Fruit fly (Drosophila melanogaster) whole organism, embryonic: ENCODE measurements around the gene CG13084.
A peak's percentile ranks its signal among the peaks of the same experiment; 100 is the strongest.

ENCODE experiments used
- Ada2b ChIP-seq: fragments of 200-800 bp; sonication (Bioruptor generic); IDR thresholded peaks from 2 replicates; pipeline ENCODE4 v1.3.6; 2022; ENCODE audit warnings: missing biosample characterization, missing genetic modification characterization
- Blimp-1 ChIP-seq: fragments of 200-800 bp; sonication (Bioruptor generic); optimal IDR thresholded peaks from 3 replicates; lab custom pipeline; 2018; ENCODE audit warnings: missing biosample characterization, missing genetic modification characterization, mild to moderate bottlenecking, moderate library complexity, missing genetic modification reagents
- CG10565 ChIP-seq: fragments of 200-800 bp; sonication (Bioruptor generic); optimal IDR thresholded peaks from 3 replicates; lab custom pipeline; 2016; ENCODE audit warnings: missing biosample characterization, mild to moderate bottlenecking, missing genetic modification characterization
- CG11560 ChIP-seq: fragments of 200-800 bp; sonication (Bioruptor generic); IDR thresholded peaks from 3 replicates; pipeline ENCODE4 v1.3.6; 2022; ENCODE audit warnings: missing biosample characterization, missing genetic modification characterization
- CG11695 ChIP-seq: fragments of 200-800 bp; sonication (Bioruptor generic); IDR thresholded peaks from 3 replicates; pipeline ENCODE4 v1.3.6; 2022; ENCODE audit warnings: missing biosample characterization, missing genetic modification characterization
- CG13287 ChIP-seq: fragments of 200-800 bp; sonication (Bioruptor generic); IDR thresholded peaks from 2 replicates; pipeline ENCODE4 v1.3.6; 2022; ENCODE audit warnings: missing biosample characterization, missing genetic modification characterization; ENCODE audit not compliant: partially characterized antibody
- CG1603 ChIP-seq: fragments of 200-800 bp; sonication (Bioruptor generic); optimal IDR thresholded peaks from 2 replicates; lab custom pipeline; 2019; ENCODE audit warnings: missing biosample characterization, mild to moderate bottlenecking, missing genetic modification characterization, moderate library complexity
- CG16815 ChIP-seq: fragments of 200-800 bp; sonication (Bioruptor generic); optimal IDR thresholded peaks from 3 replicates; lab custom pipeline; 2017; ENCODE audit warnings: missing biosample characterization, mild to moderate bottlenecking, missing genetic modification characterization
- CG17802 ChIP-seq: fragments of 200-800 bp; sonication (Bioruptor generic); optimal IDR thresholded peaks from 2 replicates; lab custom pipeline; 2018; ENCODE audit warnings: missing biosample characterization, mild to moderate bottlenecking, missing genetic modification characterization, moderate library complexity
- CG2678 ChIP-seq: fragments of 200-800 bp; sonication (Bioruptor generic); optimal IDR thresholded peaks from 3 replicates; lab custom pipeline; 2019; ENCODE audit warnings: missing biosample characterization, mild to moderate bottlenecking, missing genetic modification characterization, moderate library complexity
- CG3163 ChIP-seq: fragments of 200-800 bp; sonication (Bioruptor generic); optimal IDR thresholded peaks from 3 replicates; lab custom pipeline; 2016; ENCODE audit warnings: missing biosample characterization, missing genetic modification characterization
- CG33557 ChIP-seq: fragments of 200-800 bp; sonication (Bioruptor generic); optimal IDR thresholded peaks from 2 replicates; lab custom pipeline; 2019; ENCODE audit warnings: missing biosample characterization, mild to moderate bottlenecking, missing genetic modification characterization, moderate library complexity
- CG3407 ChIP-seq: fragments of 200-800 bp; sonication (Bioruptor generic); optimal IDR thresholded peaks from 2 replicates; lab custom pipeline; 2018; ENCODE audit warnings: missing biosample characterization, mild to moderate bottlenecking, missing genetic modification characterization
- CG34224 ChIP-seq: fragments of 200-800 bp; sonication (Bioruptor generic); IDR thresholded peaks from 3 replicates; pipeline ENCODE4 v1.3.6; 2022; ENCODE audit warnings: missing biosample characterization, missing genetic modification characterization; ENCODE audit not compliant: partially characterized antibody
- CG4328 ChIP-seq: fragments of 200-800 bp; sonication (Bioruptor generic); optimal IDR thresholded peaks from 3 replicates; lab custom pipeline; 2017; ENCODE audit warnings: missing biosample characterization, missing genetic modification reagents, missing genetic modification characterization
- CG4404 ChIP-seq: fragments of 200-800 bp; sonication (Bioruptor generic); IDR thresholded peaks from 2 replicates; pipeline ENCODE4 v1.3.6; 2022; ENCODE audit warnings: missing biosample characterization, missing genetic modification characterization
- CG5180 ChIP-seq: fragments of 200-800 bp; sonication (Bioruptor generic); optimal IDR thresholded peaks from 3 replicates; lab custom pipeline; 2017; ENCODE audit warnings: missing biosample characterization, missing genetic modification characterization, mild to moderate bottlenecking, moderate library complexity, missing genetic modification reagents
- CG7357 ChIP-seq: fragments of 200-800 bp; sonication (Bioruptor generic); IDR thresholded peaks from 3 replicates; pipeline ENCODE4 v1.3.6; 2022; ENCODE audit warnings: missing biosample characterization, missing genetic modification characterization
- CG7372 ChIP-seq: fragments of 200-800 bp; sonication (Bioruptor generic); IDR thresholded peaks from 2 replicates; pipeline ENCODE4 v1.3.6; 2022; ENCODE audit warnings: missing biosample characterization, missing genetic modification characterization
- CG7786 ChIP-seq: fragments of 200-800 bp; sonication (Bioruptor generic); optimal IDR thresholded peaks from 2 replicates; lab custom pipeline; 2016; ENCODE audit warnings: missing biosample characterization, missing genetic modification characterization
- CG7839 ChIP-seq: fragments of 200-800 bp; sonication (Bioruptor generic); optimal IDR thresholded peaks from 3 replicates; lab custom pipeline; 2018; ENCODE audit warnings: missing biosample characterization, mild to moderate bottlenecking, missing genetic modification characterization, moderate library complexity
- CG8089 ChIP-seq: fragments of 200-800 bp; sonication (Bioruptor generic); optimal IDR thresholded peaks from 3 replicates; lab custom pipeline; 2016; ENCODE audit warnings: missing biosample characterization, missing genetic modification characterization
- CrebB ChIP-seq: fragments of 200-800 bp; sonication (Bioruptor generic); optimal IDR thresholded peaks from 3 replicates; lab custom pipeline; 2018; ENCODE audit warnings: missing biosample characterization, mild to moderate bottlenecking, missing genetic modification characterization
- Doc3 ChIP-seq: fragments of 200-800 bp; sonication (Bioruptor generic); IDR thresholded peaks from 3 replicates; pipeline ENCODE4 v1.3.6; 2022; ENCODE audit warnings: missing biosample characterization, missing genetic modification characterization; ENCODE audit not compliant: partially characterized antibody
- Dref ChIP-seq: fragments of 200-800 bp; sonication (Bioruptor generic); IDR thresholded peaks from 2 replicates; pipeline ENCODE4 v1.3.6; 2022; ENCODE audit warnings: missing biosample characterization, missing genetic modification characterization
- Fer3 ChIP-seq: fragments of 200-800 bp; sonication (Bioruptor generic); optimal IDR thresholded peaks from 2 replicates; lab custom pipeline; 2018; ENCODE audit warnings: missing biosample characterization, mild to moderate bottlenecking, missing genetic modification characterization, moderate library complexity
- Mad ChIP-seq: fragments of 200-800 bp; sonication (Bioruptor generic); optimal IDR thresholded peaks from 2 replicates; lab custom pipeline; 2016; ENCODE audit warnings: missing biosample characterization, missing genetic modification characterization
- Sox100B ChIP-seq: fragments of 200-800 bp; sonication (Bioruptor generic); optimal IDR thresholded peaks from 3 replicates; lab custom pipeline; 2018; ENCODE audit warnings: missing biosample characterization, mild to moderate bottlenecking, missing genetic modification characterization
- Tbp ChIP-seq: fragments of >200 bp; optimal IDR thresholded peaks from 2 replicates; lab custom pipeline; 2018; ENCODE audit warnings: missing biosample characterization, missing genetic modification characterization
- bab2 ChIP-seq: fragments of 200-800 bp; sonication (Bioruptor generic); optimal IDR thresholded peaks from 2 replicates; lab custom pipeline; 2016; ENCODE audit warnings: missing biosample characterization, missing genetic modification characterization
- bsh ChIP-seq, 2 experiments: fragments of 200-800 bp; sonication (Bioruptor generic); optimal IDR thresholded peaks; 2 replicates each; lab custom pipeline; 2017 to 2018; ENCODE audit warnings: mild to moderate bottlenecking in 2 of 2, missing biosample characterization in 2 of 2, missing genetic modification characterization in 2 of 2, moderate library complexity in 1 of 2
- cg ChIP-seq: fragments of 200-800 bp; sonication (Bioruptor generic); optimal IDR thresholded peaks from 3 replicates; lab custom pipeline; 2019; ENCODE audit warnings: missing biosample characterization, mild to moderate bottlenecking, missing genetic modification characterization, moderate library complexity
- chinmo ChIP-seq: fragments of 200-800 bp; sonication (Bioruptor generic); IDR thresholded peaks from 4 replicates; pipeline ENCODE4 v1.3.6; 2022; ENCODE audit warnings: missing biosample characterization, missing genetic modification characterization; ENCODE audit not compliant: partially characterized antibody
- ci ChIP-seq: fragments of 200-800 bp; sonication (Bioruptor generic); IDR thresholded peaks from 3 replicates; pipeline ENCODE4 v1.3.6; 2022; ENCODE audit warnings: missing biosample characterization, missing genetic modification characterization
- dati ChIP-seq: fragments of 200-800 bp; sonication (Bioruptor generic); IDR thresholded peaks from 2 replicates; pipeline ENCODE4 v1.3.6; 2022; ENCODE audit warnings: missing biosample characterization, missing genetic modification characterization
- fd3F ChIP-seq: fragments of 200-800 bp; sonication (Bioruptor generic); optimal IDR thresholded peaks from 2 replicates; lab custom pipeline; 2018; ENCODE audit warnings: missing biosample characterization, mild to moderate bottlenecking, missing genetic modification characterization, moderate library complexity
- fru ChIP-seq: fragments of >200 bp; optimal IDR thresholded peaks from 2 replicates; lab custom pipeline; 2017
- gem ChIP-seq: fragments of 200-800 bp; sonication (Bioruptor generic); optimal IDR thresholded peaks from 2 replicates; lab custom pipeline; 2019; ENCODE audit warnings: missing biosample characterization, mild to moderate bottlenecking, missing genetic modification characterization, moderate library complexity
- h ChIP-seq: fragments of >200 bp; optimal IDR thresholded peaks from 2 replicates; lab custom pipeline; 2017
- ind ChIP-seq: fragments of 200-800 bp; sonication (Bioruptor generic); optimal IDR thresholded peaks from 3 replicates; lab custom pipeline; 2016; ENCODE audit warnings: missing biosample characterization, missing genetic modification characterization
- ken ChIP-seq: fragments of 200-800 bp; sonication (Bioruptor generic); IDR thresholded peaks from 3 replicates; pipeline ENCODE4 v1.3.6; 2022; ENCODE audit warnings: missing biosample characterization, missing genetic modification characterization
- luna ChIP-seq: fragments of 200-800 bp; sonication (Bioruptor generic); optimal IDR thresholded peaks from 2 replicates; lab custom pipeline; 2016; ENCODE audit warnings: missing biosample characterization, missing genetic modification characterization
- maf-S ChIP-seq: fragments of 200-800 bp; sonication (Bioruptor generic); optimal IDR thresholded peaks from 2 replicates; lab custom pipeline; 2016; ENCODE audit warnings: missing biosample characterization, missing genetic modification characterization
- pfk ChIP-seq: fragments of 200-800 bp; sonication (Bioruptor generic); optimal IDR thresholded peaks from 2 replicates; lab custom pipeline; 2018; ENCODE audit warnings: missing biosample characterization, mild to moderate bottlenecking, missing genetic modification characterization, moderate library complexity
- rib ChIP-seq: fragments of 200-800 bp; sonication (Bioruptor generic); IDR thresholded peaks from 2 replicates; pipeline ENCODE4 v1.3.6; 2022; ENCODE audit warnings: missing biosample characterization, missing genetic modification characterization
- run ChIP-seq: fragments of 200-800 bp; sonication (Bioruptor generic); optimal IDR thresholded peaks from 3 replicates; lab custom pipeline; 2018; ENCODE audit warnings: missing biosample characterization, mild to moderate bottlenecking, missing genetic modification characterization
- schlank ChIP-seq: fragments of 200-800 bp; sonication (Bioruptor generic); optimal IDR thresholded peaks from 2 replicates; lab custom pipeline; 2018; ENCODE audit warnings: missing biosample characterization, mild to moderate bottlenecking, missing genetic modification characterization
- sima ChIP-seq: fragments of 200-800 bp; sonication (Bioruptor generic); optimal IDR thresholded peaks from 2 replicates; lab custom pipeline; 2016; ENCODE audit warnings: missing biosample characterization, missing genetic modification characterization
- tin ChIP-seq: fragments of 200-800 bp; sonication (Bioruptor generic); optimal IDR thresholded peaks from 3 replicates; lab custom pipeline; 2016; ENCODE audit warnings: missing biosample characterization, missing genetic modification characterization
- wor ChIP-seq: fragments of 200-800 bp; sonication (Bioruptor generic); IDR thresholded peaks from 2 replicates; pipeline ENCODE4 v1.3.6; 2022; ENCODE audit warnings: missing biosample characterization, missing genetic modification characterization

Gene CG13084

dm6 chr2L:19484539-19484938, at the start of gene CG13084, which contains the start of gene CG10195 (continued):
- TF ChIP-seq Doc3 (GFP tag; lab: Robert Waterston, UW) (peak; percentile 44; the same call in 2 of the 3 replicates), CG8089 (no peak), maf-S (GFP tag; lab: Kevin White, UChicago) (no peak), CG7357 (GFP tag; lab: Robert Waterston, UW) (no peak), CG34224 (GFP tag; lab: Robert Waterston, UW) (peak; percentile 64), sima (GFP tag; lab: Kevin White, UChicago) (no peak), ken (GFP tag; lab: Robert Waterston, UW) (no peak), dati (GFP tag; lab: Robert Waterston, UW) (no peak), ind (GFP tag; lab: Kevin White, UChicago) (no peak), CG13287 (GFP tag; lab: Robert Waterston, UW) (peak; percentile 64), CG10565 (GFP tag; lab: Kevin White, UChicago) (no peak), fru (lab: Kevin White, UChicago) (no peak), gem (tag; lab: Kevin White, UChicago) (no peak), h (lab: Kevin White, UChicago) (no peak), pfk (GFP tag; lab: Kevin White, UChicago) (no peak), CG7372 (GFP tag; lab: Robert Waterston, UW) (no peak), CG17802 (tag; lab: Kevin White, UChicago) (no peak), rib (GFP tag; lab: Robert Waterston, UW) (no peak), bab2 (GFP tag; lab: Kevin White, UChicago) (no peak), CG11695 (GFP tag; lab: Robert Waterston, UW) (no peak), CG4404 (no peak), tin (no peak), CrebB (tag; lab: Kevin White, UChicago) (no peak), Tbp (GFP tag; lab: Kevin White, UChicago) (no peak), Sox100B (no peak), fd3F (GFP tag; lab: Kevin White, UChicago) (no peak), CG3163 (GFP tag; lab: Kevin White, UChicago) (no peak), schlank (tag; lab: Kevin White, UChicago) (no peak), wor (GFP tag; lab: Robert Waterston, UW) (no peak), luna (GFP tag; lab: Kevin White, UChicago) (no peak), Fer3 (tag; lab: Kevin White, UChicago) (no peak), CG7786 (GFP tag; lab: Kevin White, UChicago) (no peak), CG16815 (no peak), Ada2b (GFP tag; lab: Robert Waterston, UW) (no peak), CG7839 (no peak), CG33557 (GFP tag; lab: Kevin White, UChicago) (no peak), Mad (no peak), CG3407 (GFP tag; lab: Kevin White, UChicago) (no peak), cg (GFP tag; lab: Kevin White, UChicago) (no peak)

DNA sequence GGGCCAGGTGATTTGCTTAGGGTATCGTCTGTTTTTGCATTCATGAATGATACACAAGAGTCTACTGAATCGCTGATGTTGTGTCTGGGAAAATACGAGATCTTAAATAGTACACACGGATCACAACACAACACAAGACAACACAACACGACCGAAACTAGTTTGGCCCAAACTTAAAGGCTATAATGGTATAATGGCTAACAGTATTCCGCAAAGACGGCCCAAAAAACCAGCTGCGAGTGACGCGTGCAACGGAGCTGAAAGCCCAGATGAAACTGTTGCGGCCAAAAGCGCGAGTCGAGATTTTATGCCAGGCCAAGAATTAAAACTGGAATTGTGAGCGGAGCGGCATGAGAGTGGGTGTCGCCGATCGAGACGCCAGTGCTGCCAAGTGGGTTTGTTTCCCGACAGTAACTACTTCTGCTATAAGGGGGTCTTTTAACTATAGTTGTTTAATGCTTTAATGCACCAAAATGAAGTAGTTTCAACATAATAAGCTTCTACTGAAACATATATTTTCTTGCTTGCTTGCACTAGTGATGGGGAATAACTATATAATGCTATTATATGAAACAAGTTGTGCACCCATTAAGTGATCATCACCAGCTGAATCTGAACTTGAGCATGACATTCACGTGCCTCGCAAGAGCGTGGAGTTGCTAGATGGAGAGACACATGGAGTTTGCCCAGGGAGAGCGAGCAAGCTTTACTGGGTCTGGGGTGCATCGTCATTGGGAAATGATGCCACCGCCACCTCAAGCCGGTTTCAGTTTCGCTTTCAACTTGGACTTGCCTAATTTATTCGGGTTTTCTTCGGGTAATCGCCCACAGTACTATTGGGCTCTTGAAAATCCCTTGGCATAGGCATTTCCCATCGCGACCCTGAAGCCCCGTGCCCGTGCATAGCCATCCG, 45.8 kb upstream of the CG13084 start:
- TF ChIP-seq run (tag; lab: Kevin White, UChicago) (no peak), Blimp-1 (GFP tag; lab: Kevin White, UChicago) (peak; percentile 99), bsh (GFP tag; optimal IDR thresholded peaks at IDR 0.05; lab: Kevin White, UChicago) (peak in 1 of 2 experiments; percentile 6), chinmo (GFP tag; lab: Robert Waterston, UW) (peak; percentile 82; the same call in 3 of the 4 replicates), CG2678 (tag; lab: Kevin White, UChicago) (peak; percentile 2), CG1603 (tag; lab: Kevin White, UChicago) (peak; percentile 1), CG4328 (GFP tag; lab: Kevin White, UChicago) (no peak), CG5180 (peak; percentile 92), ci (GFP tag; lab: Robert Waterston, UW) (0 out of 3 replicates have a peak, but pooled peaks have one; percentile 16), Dref (0 out of 2 replicates have a peak, but pooled peaks have one; percentile 12), CG11560 (tag; lab: Robert Waterston, UW) (0 out of 3 replicates have a peak, but pooled peaks have one; percentile 46)
